Worm (Caenorhabditis elegans): ENCODE data around the gene F41B4.3.

DNA sequence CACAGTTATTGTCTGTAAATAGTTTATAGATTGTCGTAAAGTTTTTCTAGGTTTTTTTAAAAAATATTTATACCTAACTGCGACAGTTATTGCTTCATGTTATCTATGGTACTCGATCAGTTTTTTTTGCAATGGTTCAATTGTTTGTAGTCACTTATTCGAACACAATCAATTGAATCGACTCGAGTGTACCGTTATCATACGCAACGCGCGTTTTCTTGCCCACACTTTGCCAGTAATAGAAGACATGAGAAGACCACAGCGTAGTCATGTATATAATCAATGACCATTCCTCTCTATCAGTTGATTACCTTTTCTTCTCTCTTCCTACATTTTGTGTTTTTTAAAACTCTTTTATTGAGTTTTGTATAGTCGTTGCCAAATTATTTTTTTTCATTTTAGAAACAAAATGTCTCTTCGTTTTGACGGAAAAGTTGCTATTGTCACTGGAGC is 17.9 kb downstream of the F41B4.3 start, which contains the start of gene dhs-28:
- TF ChIP-seq ztf-4 (tag; optimal IDR thresholded peaks at IDR 0.05) (no peak), ceh-9 (tag; optimal IDR thresholded peaks at IDR 0.05) (no peak), aly-2 (tag; optimal IDR thresholded peaks at IDR 0.05) (no peak), nhr-76 (tag; optimal IDR thresholded peaks at IDR 0.05) (no peak), ztf-11 (tag; optimal IDR thresholded peaks at IDR 0.05) (no peak), daf-12 (tag; optimal IDR thresholded peaks at IDR 0.05) (no peak), nhr-28 (tag; optimal IDR thresholded peaks at IDR 0.05) (no peak), nhr-237 (tag; optimal IDR thresholded peaks at IDR 0.05) (no peak), skn-1 (tag; optimal IDR thresholded peaks at IDR 0.05) (no peak)

All from whole organism, L3 larva.